Fruit fly (Drosophila melanogaster) whole organism: Measurements from ENCODE around the gene CG8543.

Experiments used
- CG8478 ChIP-seq: fragments of >200 bp; optimal IDR thresholded peaks from 2 replicates; lab custom pipeline; 2018; ENCODE audit warnings: inconsistent platforms
- Dll ChIP-seq: fragments of >200 bp; optimal IDR thresholded peaks from 2 replicates; lab custom pipeline; 2017
- pan ChIP-seq: fragments of >200 bp; optimal IDR thresholded peaks from 2 replicates; lab custom pipeline; 2017
- psq ChIP-seq: fragments of >200 bp; optimal IDR thresholded peaks from 2 replicates; lab custom pipeline; 2017
- usp ChIP-seq: fragments of >200 bp; optimal IDR thresholded peaks from 2 replicates; lab custom pipeline; 2017; ENCODE audit warnings: missing biosample characterization, missing genetic modification characterization, mixed read lengths

DNA sequence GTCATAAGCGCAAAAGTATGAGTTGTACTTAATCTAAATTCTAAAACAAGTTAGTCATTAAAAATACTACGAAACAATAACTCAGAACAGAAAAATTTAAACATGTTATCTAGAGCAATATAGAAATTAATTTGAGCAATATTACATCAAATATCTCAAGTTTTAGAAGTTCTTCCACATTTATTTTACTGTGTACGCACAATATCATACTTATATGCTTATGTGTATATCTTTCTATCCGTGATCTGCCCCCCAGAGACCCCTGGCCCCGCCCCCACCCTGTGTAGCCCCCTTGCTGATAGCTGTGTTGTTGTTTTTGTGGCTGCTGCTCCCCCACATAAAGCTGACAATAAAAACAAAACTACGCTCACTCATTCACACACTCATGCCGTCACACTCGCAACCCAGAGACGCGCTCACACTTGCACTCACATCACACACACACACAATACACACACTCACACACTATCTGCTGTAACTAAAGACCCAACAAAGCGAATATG lies 36.7 kb downstream of the CG8543 start:
- TF ChIP-seq pan (lab: Kevin White, UChicago) (no peak), Dll (lab: Kevin White, UChicago) (no peak), psq (lab: Kevin White, UChicago) (no peak), usp (no peak), CG8478 (lab: Kevin White, UChicago) (no peak)
